Fruit fly (Drosophila melanogaster): Measurements from ENCODE around the gene Rab11.

The Rab11 gene

DNA sequence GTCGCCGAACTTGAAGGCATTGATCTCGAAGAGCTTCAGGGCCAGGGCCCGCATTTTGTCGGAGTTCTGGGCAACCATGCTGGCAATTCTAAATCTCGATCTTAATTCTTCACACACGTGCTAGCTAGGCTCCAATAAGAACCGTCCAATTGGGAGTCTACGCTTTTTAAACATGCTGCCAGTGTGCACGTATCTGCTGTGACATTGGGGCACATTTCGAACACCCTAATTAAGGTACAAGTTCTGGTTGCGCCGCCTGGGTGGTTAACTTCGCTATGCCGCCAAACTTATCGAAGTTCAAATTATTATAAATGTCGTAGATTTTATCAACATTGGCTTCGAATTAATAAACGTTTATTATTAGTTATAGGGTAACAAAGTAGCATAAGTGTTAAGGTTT lies 38.1 kb upstream of the Rab11 start, which contains the start of gene r-l (continued):
- TF ChIP-seq CG34376 (GFP tag; optimal IDR thresholded peaks at IDR 0.05) (peak; percentile 0), BtbVII (GFP tag; optimal IDR thresholded peaks at IDR 0.05) (no peak), lov (optimal IDR thresholded peaks at IDR 0.05) (no peak), lov (GFP tag; IDR thresholded peaks at IDR 0.05) (no peak), sob (GFP tag; IDR thresholded peaks at IDR 0.05) (0 out of 2 replicates have a peak, but pooled peaks have one; percentile 19), Hsf (GFP tag; optimal IDR thresholded peaks at IDR 0.05) (no peak), Med (GFP tag) (peak; percentile 88), nmo (GFP tag; optimal IDR thresholded peaks at IDR 0.05) (peak; percentile 31), disco-r (GFP tag; optimal IDR thresholded peaks at IDR 0.05) (no peak), Hr51 (GFP tag; optimal IDR thresholded peaks at IDR 0.05) (no peak), CG2875 (GFP tag; optimal IDR thresholded peaks at IDR 0.05) (no peak), CG31365 (tag; optimal IDR thresholded peaks at IDR 0.05) (no peak), Atf-2 (GFP tag; optimal IDR thresholded peaks at IDR 0.05) (no peak), da (GFP tag; optimal IDR thresholded peaks at IDR 0.05) (no peak), CG16815 (GFP tag; optimal IDR thresholded peaks at IDR 0.05) (no peak), vvl (GFP tag; IDR thresholded peaks at IDR 0.05) (no peak), run (tag; optimal IDR thresholded peaks at IDR 0.05) (no peak), E2f1 (GFP tag; IDR thresholded peaks at IDR 0.05) (no peak), CoRest (tag; optimal IDR thresholded peaks at IDR 0.05) (peak; percentile 45), CG3847 (GFP tag; IDR thresholded peaks at IDR 0.05) (peak; percentile 64), CG3838 (GFP tag; optimal IDR thresholded peaks at IDR 0.05) (no peak), fd64A (GFP tag; optimal IDR thresholded peaks at IDR 0.05) (no peak), peb (GFP tag; IDR thresholded peaks at IDR 0.05) (no peak), Nf-YB (GFP tag; optimal IDR thresholded peaks at IDR 0.05) (peak; percentile 20), CG3407 (GFP tag; optimal IDR thresholded peaks at IDR 0.05) (no peak), sc (optimal IDR thresholded peaks at IDR 0.05) (no peak), sc (GFP tag; optimal IDR thresholded peaks at IDR 0.05) (no peak), Drgx (GFP tag; IDR thresholded peaks at IDR 0.05) (no peak), CG3065 (GFP tag; optimal IDR thresholded peaks at IDR 0.05) (no peak), slou (GFP tag; optimal IDR thresholded peaks at IDR 0.05) (no peak), CG10431 (GFP tag; optimal IDR thresholded peaks at IDR 0.05) (no peak), pita (GFP tag; optimal IDR thresholded peaks at IDR 0.05) (peak; percentile 70), CG33557 (GFP tag; optimal IDR thresholded peaks at IDR 0.05) (no peak), CG9437 (GFP tag; optimal IDR thresholded peaks at IDR 0.05) (no peak), crc (GFP tag; optimal IDR thresholded peaks at IDR 0.05) (no peak), ci (GFP tag; IDR thresholded peaks at IDR 0.05) (no peak), ato (GFP tag; IDR thresholded peaks at IDR 0.05; ENCODE audit: partially characterized antibody) (no peak), Scr (GFP tag; IDR thresholded peaks at IDR 0.05; ENCODE audit: partially characterized antibody) (no peak), tx (GFP tag; optimal IDR thresholded peaks at IDR 0.05) (no peak), CrebB (tag; optimal IDR thresholded peaks at IDR 0.05) (no peak), CG43689 (GFP tag; IDR thresholded peaks at IDR 0.05) (no peak), Blimp-1 (GFP tag; optimal IDR thresholded peaks at IDR 0.05) (no peak), Hand (GFP tag; optimal IDR thresholded peaks at IDR 0.05) (no peak), br (optimal IDR thresholded peaks at IDR 0.05) (no peak), trem (tag; optimal IDR thresholded peaks at IDR 0.05) (peak; percentile 48), D19A (tag; optimal IDR thresholded peaks at IDR 0.05) (no peak), CG6765 (GFP tag; optimal IDR thresholded peaks at IDR 0.05) (no peak), CG10462 (GFP tag; optimal IDR thresholded peaks at IDR 0.05) (no peak), mld (GFP tag; IDR thresholded peaks at IDR 0.05; ENCODE audit: partially characterized antibody) (no peak), jumu (GFP tag; optimal IDR thresholded peaks at IDR 0.05) (no peak)

Data from whole organism, embryonic.